Worm (Caenorhabditis elegans) whole organism, L4/young adult: ENCODE measurements around the gene lin-8.

ENCODE experiments used
- dao-5 ChIP-seq: sonication (generic microtip); optimal IDR thresholded peaks from 2 replicates; lab custom pipeline; 2016; ENCODE audit warnings: missing genotype, missing genetic modification characterization, moderate library complexity, missing compliant biosample characterization
- him-1 ChIP-seq: sonication (generic microtip); optimal IDR thresholded peaks from 2 replicates; lab custom pipeline; 2016; ENCODE audit warnings: missing genotype, missing genetic modification reagents, missing genetic modification characterization, missing compliant biosample characterization

DNA sequence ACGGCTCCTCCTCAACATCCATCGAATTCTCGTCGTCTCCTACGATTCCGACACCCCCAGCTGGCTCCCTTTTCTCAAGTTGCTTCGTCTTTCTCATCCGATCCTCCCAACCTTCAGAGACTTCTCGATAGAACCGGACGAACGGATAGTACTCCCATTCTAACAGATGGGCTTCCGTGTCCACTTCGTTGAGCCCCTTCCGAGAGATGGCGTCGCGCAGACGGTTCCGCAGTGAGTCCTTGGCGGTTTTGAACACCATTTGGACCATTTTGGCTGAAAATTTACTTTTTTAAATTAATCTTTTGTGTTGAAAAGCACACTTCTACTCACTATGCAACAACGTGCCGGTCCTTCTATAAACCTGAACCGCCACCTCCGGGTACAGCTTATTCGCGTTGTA lies 2.9 kb upstream of the lin-8 start:
- TF ChIP-seq dao-5 (tag; lab: Kevin White, UChicago) (no peak), him-1 (tag; lab: Kevin White, UChicago) (no peak)
